Worm (Caenorhabditis elegans) whole organism, L4 larva: ENCODE measurements around the gene tnc-2.

Experiments
- R02D3.7 ChIP-seq: fragments of 150-350 bp; sonication (generic microtip); optimal IDR thresholded peaks from 3 replicates; lab custom pipeline; 2014; ENCODE audit warnings: missing biosample characterization, missing genetic modification characterization
- nhr-28 ChIP-seq: fragments of 150-350 bp; optimal IDR thresholded peaks from 2 replicates; lab custom pipeline; 2014; ENCODE audit warnings: missing biosample characterization, missing genetic modification characterization

DNA sequence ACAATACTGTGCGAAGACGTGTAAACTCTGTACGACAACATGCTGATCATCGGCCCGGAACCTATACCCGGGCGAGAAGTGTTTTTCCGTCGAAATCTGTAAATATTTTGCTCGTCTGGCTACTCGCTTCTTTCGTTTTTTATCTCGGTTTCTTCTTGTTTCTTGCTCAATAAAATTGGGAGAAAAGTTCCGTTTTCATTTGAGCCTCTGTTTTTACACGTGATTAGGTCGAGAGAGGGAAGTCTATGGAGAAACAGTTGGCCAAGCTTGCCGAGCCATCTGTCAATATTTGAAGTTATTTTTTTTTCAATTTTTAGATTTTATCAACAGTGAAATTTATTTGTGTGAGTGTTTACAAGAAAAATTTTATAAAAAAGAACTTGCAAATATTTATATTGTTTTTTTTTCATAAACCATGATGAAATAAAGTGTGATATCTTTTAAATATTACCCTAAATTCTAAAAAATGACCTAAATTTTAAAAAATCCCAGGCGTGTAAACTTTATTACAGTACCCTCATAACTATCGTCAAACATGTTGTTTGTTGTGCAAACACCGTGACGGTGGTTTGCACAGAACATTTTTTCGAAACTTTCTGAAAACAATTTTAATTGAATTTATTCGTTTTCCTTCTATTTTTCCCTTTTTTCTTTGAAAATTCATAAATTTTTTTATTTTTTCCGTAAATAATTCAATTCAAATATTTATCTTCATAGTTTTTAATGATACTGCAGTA lies 21.5 kb upstream of the tnc-2 start:
- TF ChIP-seq nhr-28 (tag; lab: Kevin White, UChicago) (no peak), R02D3.7 (tag; lab: Kevin White, UChicago) (no peak)
